Worm (Caenorhabditis elegans): ENCODE data around the gene F42A6.5.
A peak's percentile ranks its signal among the peaks of the same experiment; 100 is the strongest.

F42A6.5 gene

ce11 chrIV:3296578-3297549 is 34.8 kb downstream of the F42A6.5 start (continued):
- TF ChIP-seq F52B5.7 (tag; optimal IDR thresholded peaks at IDR 0.05) (peak; percentile 47), nhr-27 (tag; optimal IDR thresholded peaks at IDR 0.05) (peak; percentile 69), tbx-9 (tag; optimal IDR thresholded peaks at IDR 0.05; ENCODE audit: borderline replicate concordance) (peak; percentile 41), F49E8.2 (tag; optimal IDR thresholded peaks at IDR 0.05; ENCODE audit: insufficient read depth) (peak; percentile 83), aptf-2 (GFP tag; conservative IDR thresholded peaks at IDR 0.05) (no peak), mxl-1 (tag; optimal IDR thresholded peaks at IDR 0.05) (peak; percentile 48), aptf-3 (GFP tag; IDR thresholded peaks at IDR 0.05) (0 out of 2 replicates have a peak, but pooled peaks have one; percentile 77), madf-8 (GFP tag; conservative IDR thresholded peaks at IDR 0.05) (no peak; the same call in 1 of the 2 replicates), K12H6.12 (tag; optimal IDR thresholded peaks at IDR 0.05) (no peak), F39B2.1 (GFP tag; IDR thresholded peaks at IDR 0.05) (peak; percentile 22; the same call in 1 of the 2 replicates), D2030.7 (GFP tag; IDR thresholded peaks at IDR 0.05) (no peak; the same call in 1 of the 2 replicates), xnd-1 (tag; optimal IDR thresholded peaks at IDR 0.05) (peak; percentile 46), lir-1 (GFP tag; conservative IDR thresholded peaks at IDR 0.05) (no peak), fkh-3 (tag; optimal IDR thresholded peaks at IDR 0.05) (no peak), F33H1.4 (GFP tag; IDR thresholded peaks at IDR 0.05) (no peak; the same call in 1 of the 2 replicates), lin-35 (GFP tag; optimal IDR thresholded peaks at IDR 0.05) (peak in 2 of 3 experiments; percentile 24 to 31), sptf-2 (GFP tag; optimal IDR thresholded peaks at IDR 0.05) (no peak), K11D2.4 (GFP tag; IDR thresholded peaks at IDR 0.05) (no peak), lin-54 (GFP tag; optimal IDR thresholded peaks at IDR 0.05) (peak; percentile 55), C06A6.2 (GFP tag; conservative IDR thresholded peaks at IDR 0.05) (no peak), ZK185.1 (tag; optimal IDR thresholded peaks at IDR 0.05; ENCODE audit: poor library complexity, severe bottlenecking) (no peak), dpl-1 (GFP tag; optimal IDR thresholded peaks at IDR 0.05) (no peak), tlf-1 (GFP tag; optimal IDR thresholded peaks at IDR 0.05) (peak; percentile 45), lag-1 (GFP tag; IDR thresholded peaks at IDR 0.05) (no peak), nfya-2 (GFP tag; IDR thresholded peaks at IDR 0.05) (no peak), F57A8.1 (GFP tag; optimal IDR thresholded peaks at IDR 0.05) (no peak), hlh-12 (tag; optimal IDR thresholded peaks at IDR 0.05) (no peak), atf-7 (tag; optimal IDR thresholded peaks at IDR 0.05) (peak; percentile 39), tbp1 (GFP tag; optimal IDR thresholded peaks at IDR 0.05) (peak; percentile 34), rec-8 (tag; optimal IDR thresholded peaks at IDR 0.05) (no peak), attf-6 (GFP tag; IDR thresholded peaks at IDR 0.05) (0 out of 2 replicates have a peak, but pooled peaks have one; percentile 52), ceh-27 (GFP tag; optimal IDR thresholded peaks at IDR 0.05) (no peak), madf-10 (tag; optimal IDR thresholded peaks at IDR 0.05) (no peak), lin-26 (GFP tag; IDR thresholded peaks at IDR 0.05) (peak; percentile 59; the same call in 1 of the 2 replicates), ama-1 (optimal IDR thresholded peaks at IDR 0.05) (no peak), ama-1 (GFP tag; optimal IDR thresholded peaks at IDR 0.05) (peak in 1 of 2 experiments; percentile 79), let-607 (tag; optimal IDR thresholded peaks at IDR 0.05) (no peak), snpc-1.1 (tag; optimal IDR thresholded peaks at IDR 0.05; ENCODE audit: insufficient read depth) (no peak), ets-4 (GFP tag; optimal IDR thresholded peaks at IDR 0.05) (no peak), mel-28 (tag; optimal IDR thresholded peaks at IDR 0.05; ENCODE audit: borderline replicate concordance) (no peak), pha-4 (tag; optimal IDR thresholded peaks at IDR 0.05) (no peak), repo-1 (tag; optimal IDR thresholded peaks at IDR 0.05) (peak; percentile 37), mes-4 (tag; optimal IDR thresholded peaks at IDR 0.05) (peak; percentile 50), attf-3 (GFP tag; conservative IDR thresholded peaks at IDR 0.05) (no peak), hrde-1 (tag; optimal IDR thresholded peaks at IDR 0.05; ENCODE audit: borderline replicate concordance) (peak; percentile 60)

Measured in whole organism, young adult.